Worm (Caenorhabditis elegans): ENCODE data around the gene Y39E4B.5.

Gene Y39E4B.5

DNA sequence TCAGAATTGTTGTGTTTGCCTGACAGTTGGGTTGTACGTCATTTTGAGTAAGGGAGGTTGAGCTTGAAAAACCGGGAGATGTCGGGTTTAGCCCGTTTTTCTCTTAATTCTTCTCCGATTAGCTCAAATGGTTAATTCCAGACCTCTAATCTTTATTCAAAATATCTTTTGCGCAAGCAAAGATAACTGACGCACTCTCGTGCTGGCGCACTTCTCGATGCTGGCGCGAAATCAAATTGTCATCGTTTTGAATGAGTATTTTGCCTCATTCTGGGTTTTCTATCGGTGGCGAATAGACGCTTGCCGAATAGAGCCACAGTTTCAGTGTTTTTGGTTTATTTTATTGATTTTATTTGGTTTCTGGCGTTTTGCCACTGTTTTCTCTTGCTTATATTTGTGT is 9.1 kb upstream of the Y39E4B.5 start:
- no peak for TF ChIP-seq tbx-11 (GFP tag; IDR thresholded peaks at IDR 0.05)
- TF ChIP-seq scrt-1 (GFP tag; IDR thresholded peaks at IDR 0.05), result 0 out of 2 replicates have a peak, but pooled peaks have one; percentile 12
- TF ChIP-seq ceh-36 (tag; optimal IDR thresholded peaks at IDR 0.05), result no peak
- 0 out of 2 replicates have a peak, but pooled peaks have one; percentile 25 for TF ChIP-seq flt-1 (GFP tag; IDR thresholded peaks at IDR 0.05)
- TF ChIP-seq ets-7 (tag; optimal IDR thresholded peaks at IDR 0.05), result no peak
- no peak for TF ChIP-seq tra-4 (tag; optimal IDR thresholded peaks at IDR 0.05)
- no peak for TF ChIP-seq pes-1 (GFP tag; IDR thresholded peaks at IDR 0.05)
- TF ChIP-seq ama-1 (optimal IDR thresholded peaks at IDR 0.05), result no peak
- TF ChIP-seq tbx-37 (GFP tag; conservative IDR thresholded peaks at IDR 0.05), result no peak

DNA sequence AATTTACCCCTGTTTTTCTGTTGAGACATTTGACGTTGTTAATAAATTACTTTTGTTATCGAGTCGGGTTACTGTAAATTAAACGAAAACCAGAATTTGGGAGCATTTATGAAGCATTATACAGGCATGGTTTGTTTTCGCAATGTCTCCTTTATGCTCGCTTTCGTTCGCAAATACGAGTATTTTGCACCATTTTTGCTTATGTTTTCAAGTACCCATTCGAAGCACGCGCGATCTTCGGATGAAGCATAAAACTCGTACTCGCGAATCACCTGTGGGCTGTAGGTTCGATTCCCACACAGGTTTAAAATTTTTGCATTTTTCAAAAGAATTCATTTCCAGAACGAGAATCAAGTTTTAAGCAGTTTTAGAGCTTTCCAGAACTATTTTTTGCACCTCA is 4.8 kb upstream of the Y39E4B.5 start:
- TF ChIP-seq sea-1 (GFP tag; conservative IDR thresholded peaks at IDR 0.05) (no peak), hmbx-1 (tag; optimal IDR thresholded peaks at IDR 0.05) (no peak), ceh-13 (GFP tag; optimal IDR thresholded peaks at IDR 0.05) (no peak), flt-1 (GFP tag; IDR thresholded peaks at IDR 0.05) (no peak)

ce11 chrIII:13173687-13174086 is 4.0 kb downstream of the Y39E4B.5 start:
- TF ChIP-seq tbx-37 (GFP tag; conservative IDR thresholded peaks at IDR 0.05) (no peak), ama-1 (optimal IDR thresholded peaks at IDR 0.05) (no peak), ceh-36 (tag; optimal IDR thresholded peaks at IDR 0.05) (no peak), sea-1 (GFP tag; conservative IDR thresholded peaks at IDR 0.05) (no peak), aly-1 (tag; optimal IDR thresholded peaks at IDR 0.05) (no peak), scrt-1 (GFP tag; IDR thresholded peaks at IDR 0.05) (no peak), B0310.2 (tag; optimal IDR thresholded peaks at IDR 0.05) (no peak), F13C5.2 (tag; optimal IDR thresholded peaks at IDR 0.05) (no peak), tbx-11 (GFP tag; IDR thresholded peaks at IDR 0.05) (no peak), ceh-13 (GFP tag; optimal IDR thresholded peaks at IDR 0.05) (no peak), flt-1 (GFP tag; IDR thresholded peaks at IDR 0.05) (no peak), tra-4 (tag; optimal IDR thresholded peaks at IDR 0.05) (no peak), hmg-4 (GFP tag; optimal IDR thresholded peaks at IDR 0.05) (no peak), hnd-1 (tag; optimal IDR thresholded peaks at IDR 0.05) (no peak)

ce11 chrIII:13176876-13177275 is 7.2 kb downstream of the Y39E4B.5 start:
- TF ChIP-seq tbx-37 (GFP tag; conservative IDR thresholded peaks at IDR 0.05) (no peak), aly-1 (tag; optimal IDR thresholded peaks at IDR 0.05) (no peak), sea-1 (GFP tag; conservative IDR thresholded peaks at IDR 0.05) (no peak), ets-7 (tag; optimal IDR thresholded peaks at IDR 0.05) (no peak), pes-1 (GFP tag; IDR thresholded peaks at IDR 0.05) (no peak), hnd-1 (tag; optimal IDR thresholded peaks at IDR 0.05) (no peak), scrt-1 (GFP tag; IDR thresholded peaks at IDR 0.05) (no peak), ama-1 (optimal IDR thresholded peaks at IDR 0.05) (no peak), hmg-4 (GFP tag; optimal IDR thresholded peaks at IDR 0.05) (no peak), ceh-36 (tag; optimal IDR thresholded peaks at IDR 0.05) (no peak), tbx-11 (GFP tag; IDR thresholded peaks at IDR 0.05) (no peak), tra-4 (tag; optimal IDR thresholded peaks at IDR 0.05) (no peak), hmbx-1 (tag; optimal IDR thresholded peaks at IDR 0.05) (no peak), B0310.2 (tag; optimal IDR thresholded peaks at IDR 0.05) (no peak)

DNA sequence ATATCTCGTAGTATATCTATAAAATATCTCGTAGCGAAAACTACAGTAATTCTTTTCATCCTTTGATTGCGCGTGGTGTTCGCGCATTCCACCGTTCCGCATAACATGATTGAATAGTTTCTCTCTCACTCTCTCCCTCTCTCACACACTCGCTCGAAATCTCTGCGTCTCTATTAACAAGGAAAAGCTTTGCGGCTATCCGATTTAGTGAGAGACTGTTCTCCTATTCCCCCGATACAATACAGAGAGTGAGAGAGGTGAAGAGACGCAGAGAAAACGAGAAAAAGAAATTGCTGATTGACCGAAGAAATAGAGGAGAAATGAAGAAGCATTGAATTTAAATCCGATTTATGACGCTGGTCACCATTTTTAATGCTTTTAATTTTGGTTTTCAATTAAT is 12.3 kb downstream of the Y39E4B.5 start:
- TF ChIP-seq hmg-4 (GFP tag; optimal IDR thresholded peaks at IDR 0.05) (peak; percentile 14), F13C5.2 (tag; optimal IDR thresholded peaks at IDR 0.05) (peak; percentile 13), ceh-36 (tag; optimal IDR thresholded peaks at IDR 0.05) (no peak)

- no peak for TF ChIP-seq hmg-4 (GFP tag; optimal IDR thresholded peaks at IDR 0.05)
- no peak for TF ChIP-seq scrt-1 (GFP tag; IDR thresholded peaks at IDR 0.05)
- TF ChIP-seq sea-1 (GFP tag; conservative IDR thresholded peaks at IDR 0.05), result no peak
- no peak for TF ChIP-seq ceh-13 (GFP tag; optimal IDR thresholded peaks at IDR 0.05)
- TF ChIP-seq flt-1 (GFP tag; IDR thresholded peaks at IDR 0.05), result no peak
- TF ChIP-seq ets-7 (tag; optimal IDR thresholded peaks at IDR 0.05), result no peak
- no peak for TF ChIP-seq ama-1 (optimal IDR thresholded peaks at IDR 0.05)
- no peak for TF ChIP-seq F13C5.2 (tag; optimal IDR thresholded peaks at IDR 0.05)
- no peak for TF ChIP-seq tra-4 (tag; optimal IDR thresholded peaks at IDR 0.05)
- TF ChIP-seq ceh-36 (tag; optimal IDR thresholded peaks at IDR 0.05), result no peak
- no peak for TF ChIP-seq tbx-11 (GFP tag; IDR thresholded peaks at IDR 0.05)
- TF ChIP-seq pes-1 (GFP tag; IDR thresholded peaks at IDR 0.05), result no peak
- no peak for TF ChIP-seq B0310.2 (tag; optimal IDR thresholded peaks at IDR 0.05)
- no peak for TF ChIP-seq hmbx-1 (tag; optimal IDR thresholded peaks at IDR 0.05)
- TF ChIP-seq hnd-1 (tag; optimal IDR thresholded peaks at IDR 0.05), result no peak
- TF ChIP-seq tbx-37 (GFP tag; conservative IDR thresholded peaks at IDR 0.05), result no peak
- TF ChIP-seq aly-1 (tag; optimal IDR thresholded peaks at IDR 0.05), result no peak
These were observed 17.4 kb downstream of the Y39E4B.5 start, which contains the start of gene gly-5 for ce11 chrIII:13187090-13187489. Gene gly-5 (plus strand): TSS chrIII:13187390.

ce11 chrIII:13187773-13188172 is 18.1 kb downstream of the Y39E4B.5 start:
- TF ChIP-seq ceh-36 (tag; optimal IDR thresholded peaks at IDR 0.05) (no peak), B0310.2 (tag; optimal IDR thresholded peaks at IDR 0.05) (no peak), scrt-1 (GFP tag; IDR thresholded peaks at IDR 0.05) (no peak), ama-1 (optimal IDR thresholded peaks at IDR 0.05) (no peak), hnd-1 (tag; optimal IDR thresholded peaks at IDR 0.05) (no peak), hmg-4 (GFP tag; optimal IDR thresholded peaks at IDR 0.05) (no peak), aly-1 (tag; optimal IDR thresholded peaks at IDR 0.05) (no peak), pes-1 (GFP tag; IDR thresholded peaks at IDR 0.05) (peak; percentile 55), flt-1 (GFP tag; IDR thresholded peaks at IDR 0.05) (no peak), tbx-37 (GFP tag; conservative IDR thresholded peaks at IDR 0.05) (peak; percentile 36; the same call in 1 of the 2 replicates)

DNA sequence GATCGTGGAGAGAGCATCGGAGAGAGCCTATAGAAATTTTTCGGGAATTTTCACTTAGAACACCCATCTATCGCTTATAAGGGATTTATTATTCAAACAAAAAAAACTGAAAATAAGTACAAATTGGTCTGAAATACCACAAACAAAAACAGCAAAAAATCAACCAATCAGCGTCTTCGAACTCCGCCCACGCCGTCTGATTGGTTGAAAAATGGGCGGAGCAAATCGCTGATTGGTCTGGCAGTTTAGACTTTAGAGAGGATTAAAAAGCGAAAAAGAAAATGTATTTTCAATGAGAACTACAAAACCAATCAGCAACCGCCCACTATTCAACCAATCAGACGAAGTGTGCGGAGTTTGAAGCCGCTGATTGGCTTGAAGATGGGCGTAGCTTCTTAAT is 31.4 kb downstream of the Y39E4B.5 start:
- TF ChIP-seq flt-1 (GFP tag; IDR thresholded peaks at IDR 0.05), result no peak
- TF ChIP-seq hmg-4 (GFP tag; optimal IDR thresholded peaks at IDR 0.05), result no peak
- TF ChIP-seq tra-4 (tag; optimal IDR thresholded peaks at IDR 0.05), result no peak
- no peak for TF ChIP-seq F13C5.2 (tag; optimal IDR thresholded peaks at IDR 0.05)
- no peak for TF ChIP-seq ets-7 (tag; optimal IDR thresholded peaks at IDR 0.05)
- TF ChIP-seq aly-1 (tag; optimal IDR thresholded peaks at IDR 0.05), result no peak
- no peak for TF ChIP-seq tbx-37 (GFP tag; conservative IDR thresholded peaks at IDR 0.05)
- no peak for TF ChIP-seq ama-1 (optimal IDR thresholded peaks at IDR 0.05)
- TF ChIP-seq hmbx-1 (tag; optimal IDR thresholded peaks at IDR 0.05), result no peak
- no peak for TF ChIP-seq hnd-1 (tag; optimal IDR thresholded peaks at IDR 0.05)
- no peak for TF ChIP-seq scrt-1 (GFP tag; IDR thresholded peaks at IDR 0.05)
- TF ChIP-seq ceh-13 (GFP tag; optimal IDR thresholded peaks at IDR 0.05), result no peak
- TF ChIP-seq tbx-11 (GFP tag; IDR thresholded peaks at IDR 0.05), result no peak
- no peak for TF ChIP-seq pes-1 (GFP tag; IDR thresholded peaks at IDR 0.05)
